Fruit fly (Drosophila melanogaster) whole organism, prepupa: ENCODE data around the gene CG13114.

Source experiments
- CG11294 ChIP-seq: fragments of 200-800 bp; sonication (Bioruptor generic); IDR thresholded peaks from 2 replicates; pipeline ENCODE4 v1.3.6; 2022; ENCODE audit warnings: missing biosample characterization, missing genetic modification characterization
- CG15336 ChIP-seq: fragments of 200-800 bp; sonication (Bioruptor generic); IDR thresholded peaks from 2 replicates; pipeline ENCODE4 v1.3.6; 2022; ENCODE audit warnings: missing biosample characterization, missing genetic modification characterization
- Sox102F ChIP-seq: fragments of 200-800 bp; sonication (Bioruptor generic); optimal IDR thresholded peaks from 2 replicates; lab custom pipeline; 2016; ENCODE audit warnings: missing biosample characterization, mild to moderate bottlenecking, missing genetic modification characterization
- acj6 ChIP-seq: fragments of 200-800 bp; sonication (Bioruptor generic); optimal IDR thresholded peaks from 3 replicates; lab custom pipeline; 2016; ENCODE audit warnings: missing biosample characterization, missing genetic modification characterization
- fd85E ChIP-seq: fragments of 200-800 bp; sonication (Bioruptor generic); optimal IDR thresholded peaks from 3 replicates; lab custom pipeline; 2016; ENCODE audit warnings: missing biosample characterization, missing genetic modification characterization

DNA sequence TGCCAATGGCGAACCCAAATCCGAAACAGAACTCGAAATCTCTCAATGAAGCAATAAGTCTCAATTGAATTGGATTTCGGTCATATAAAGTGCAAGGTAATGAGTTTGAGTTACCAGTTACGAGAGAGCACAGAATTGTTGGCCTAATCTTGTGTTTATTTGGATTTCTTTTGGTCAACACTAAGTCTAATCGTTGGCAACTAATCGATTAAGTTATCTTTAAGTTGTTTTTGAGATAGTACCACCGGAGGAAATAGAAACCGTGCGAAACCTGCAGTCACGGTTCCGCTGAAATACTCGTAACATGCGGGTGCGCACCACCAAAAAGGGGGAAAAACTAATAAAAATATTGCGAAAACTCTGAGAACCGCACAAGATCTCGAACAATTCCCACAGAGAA is 43.6 kb downstream of the CG13114 start, which contains the start of gene CG3841:
- TF ChIP-seq Sox102F (GFP tag; lab: Kevin White, UChicago) (no peak), CG15336 (GFP tag; lab: Robert Waterston, UW) (no peak), fd85E (no peak), CG11294 (GFP tag; lab: Robert Waterston, UW) (no peak), acj6 (no peak)
